Worm (Caenorhabditis elegans) whole organism, L3 larva: ENCODE measurements around the gene lgg-3.

ENCODE experiments used
- aly-2 ChIP-seq: fragments of 150-350 bp; optimal IDR thresholded peaks from 2 replicates; lab custom pipeline; 2014; ENCODE audit warnings: missing biosample characterization, missing genetic modification characterization
- elt-3 ChIP-seq, 3 experiments: fragments of 150-350 bp in 1 of 3; sonication (generic microtip) in 2 of 3; optimal IDR thresholded peaks; 2 replicates in 2 of 3; 4 replicates in 1 of 3; lab custom pipeline; 2014 to 2017; ENCODE audit warnings: missing biosample characterization in 3 of 3, missing genetic modification characterization in 3 of 3
- nhr-28 ChIP-seq: fragments of 150-350 bp; optimal IDR thresholded peaks from 2 replicates; lab custom pipeline; 2014; ENCODE audit warnings: missing biosample characterization, missing genetic modification characterization
- nhr-76 ChIP-seq: fragments of 150-350 bp; sonication (generic microtip); optimal IDR thresholded peaks from 5 replicates; lab custom pipeline; 2014; ENCODE audit warnings: missing biosample characterization, missing genetic modification characterization
- snpc-4 ChIP-seq: fragments of 150-350 bp; optimal IDR thresholded peaks from 2 replicates; lab custom pipeline; 2014; ENCODE audit warnings: missing biosample characterization, missing genetic modification characterization
- unc-62 ChIP-seq: fragments of 150-350 bp; sonication (generic microtip); optimal IDR thresholded peaks from 4 replicates; lab custom pipeline; 2014; ENCODE audit warnings: missing biosample characterization, missing genetic modification reagents, missing genetic modification characterization

DNA sequence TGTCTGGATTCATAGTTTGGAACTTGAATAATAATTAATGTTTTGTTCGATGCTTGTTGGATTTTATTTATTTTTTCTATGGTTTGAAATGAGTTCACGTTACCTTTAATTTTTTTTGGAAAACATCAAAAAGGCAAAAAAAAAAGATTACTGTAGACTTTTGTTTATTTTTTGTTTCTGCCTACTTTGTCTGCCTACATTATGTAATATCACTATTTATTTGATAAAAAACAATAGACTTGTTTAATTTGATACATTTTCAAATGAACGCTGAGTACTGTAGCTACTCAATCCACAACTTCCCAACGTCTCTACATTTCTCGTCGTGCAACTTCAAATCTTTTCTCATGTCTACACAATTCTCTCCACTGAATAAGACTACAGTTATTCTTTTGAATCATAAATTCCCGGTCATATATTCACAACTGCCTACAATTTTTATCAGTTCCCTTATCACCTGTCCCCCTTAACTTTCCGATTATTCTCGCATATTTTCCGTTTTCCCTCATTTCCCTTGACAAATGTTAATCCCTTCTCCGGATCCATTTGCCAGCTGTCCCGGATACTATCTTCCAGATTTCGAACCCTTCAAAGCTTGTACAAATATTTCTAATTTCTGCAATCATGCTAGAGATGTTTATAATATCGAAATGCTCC, 33.3 kb upstream of the lgg-3 start, which contains the start of the genes B0244.9 and B0244.7:
- TF ChIP-seq aly-2 (tag; lab: Kevin White, UChicago) (no peak), snpc-4 (no peak), nhr-28 (no peak), elt-3 (tag; optimal IDR thresholded peaks at IDR 0.05; lab: Kevin White, UChicago) (no peak), nhr-76 (tag; lab: Kevin White, UChicago) (no peak), unc-62 (GFP tag; lab: Kevin White, UChicago) (no peak)
